Worm (Caenorhabditis elegans) whole organism, L3 larva: ENCODE data around the gene nas-7.

Experiments used
- R02D3.7 ChIP-seq: fragments of 150-350 bp; optimal IDR thresholded peaks from 2 replicates; lab custom pipeline; 2014; ENCODE audit warnings: missing biosample characterization, missing genetic modification characterization
- ZK546.5 ChIP-seq: sonication (generic microtip); optimal IDR thresholded peaks from 2 replicates; lab custom pipeline; 2017; ENCODE audit warnings: missing biosample characterization, missing genetic modification characterization
- aly-2 ChIP-seq: fragments of 150-350 bp; optimal IDR thresholded peaks from 2 replicates; lab custom pipeline; 2014; ENCODE audit warnings: missing biosample characterization, missing genetic modification characterization
- ama-1 ChIP-seq: fragments of 150-350 bp; optimal IDR thresholded peaks from 2 replicates; lab custom pipeline; 2018
- ceh-16 ChIP-seq: sonication (generic microtip); optimal IDR thresholded peaks from 2 replicates; lab custom pipeline; 2017; ENCODE audit warnings: missing biosample characterization, missing genetic modification characterization
- ceh-28 ChIP-seq: fragments of 150-350 bp; optimal IDR thresholded peaks from 2 replicates; lab custom pipeline; 2014; ENCODE audit warnings: missing biosample characterization, missing genetic modification reagents, missing genetic modification characterization
- ceh-82 ChIP-seq: fragments of 150-350 bp; optimal IDR thresholded peaks from 2 replicates; lab custom pipeline; 2014; ENCODE audit warnings: missing biosample characterization, missing genetic modification characterization
- ceh-9 ChIP-seq: sonication (generic microtip); optimal IDR thresholded peaks from 2 replicates; lab custom pipeline; 2018; ENCODE audit warnings: missing biosample characterization, missing genetic modification characterization
- daf-12 ChIP-seq: fragments of 150-350 bp; optimal IDR thresholded peaks from 2 replicates; lab custom pipeline; 2014; ENCODE audit warnings: missing biosample characterization, missing genetic modification reagents, missing genetic modification characterization
- egl-27 ChIP-seq: sonication (generic microtip); optimal IDR thresholded peaks from 4 replicates; lab custom pipeline; 2017; ENCODE audit warnings: missing biosample characterization, missing genetic modification reagents, missing genetic modification characterization
- egl-5 ChIP-seq: fragments of 150-350 bp; optimal IDR thresholded peaks from 2 replicates; lab custom pipeline; 2017; ENCODE audit warnings: missing biosample characterization, missing genetic modification reagents, missing genetic modification characterization, inconsistent platforms
- elt-1 ChIP-seq: fragments of 150-350 bp; optimal IDR thresholded peaks from 2 replicates; lab custom pipeline; 2014; ENCODE audit warnings: missing biosample characterization, missing genetic modification characterization
- elt-2 ChIP-seq: sonication (generic microtip); optimal IDR thresholded peaks from 2 replicates; lab custom pipeline; 2016; ENCODE audit warnings: missing genetic modification reagents, mild to moderate bottlenecking, missing genetic modification characterization, missing compliant biosample characterization
- elt-3 ChIP-seq, 3 experiments: fragments of 150-350 bp in 1 of 3; sonication (generic microtip) in 2 of 3; optimal IDR thresholded peaks; 2 replicates in 2 of 3; 4 replicates in 1 of 3; lab custom pipeline; 2014 to 2017; ENCODE audit warnings: missing biosample characterization in 3 of 3, missing genetic modification characterization in 3 of 3
- eor-1 ChIP-seq, 2 experiments: fragments of 150-350 bp; optimal IDR thresholded peaks; 2 replicates each; lab custom pipeline; 2014 to 2018; ENCODE audit warnings: missing biosample characterization in 2 of 2, missing genetic modification characterization in 2 of 2
- fkh-10 ChIP-seq: sonication (generic microtip); optimal IDR thresholded peaks from 2 replicates; lab custom pipeline; 2017; ENCODE audit warnings: missing biosample characterization, missing genetic modification reagents, missing genetic modification characterization
- fkh-2 ChIP-seq: fragments of 150-350 bp; optimal IDR thresholded peaks from 2 replicates; lab custom pipeline; 2014; ENCODE audit warnings: missing biosample characterization, missing genetic modification reagents, missing genetic modification characterization
- fos-1 ChIP-seq: fragments of 150-350 bp; optimal IDR thresholded peaks from 2 replicates; lab custom pipeline; 2014; ENCODE audit warnings: missing biosample characterization, missing genetic modification characterization
- hmg-11 ChIP-seq: sonication (generic microtip); optimal IDR thresholded peaks from 2 replicates; lab custom pipeline; 2016; ENCODE audit warnings: missing genetic modification characterization, missing compliant biosample characterization
- jun-1 ChIP-seq: fragments of 150-350 bp; optimal IDR thresholded peaks from 2 replicates; lab custom pipeline; 2014; ENCODE audit warnings: missing biosample characterization, missing genetic modification reagents, missing genetic modification characterization
- lin-39 ChIP-seq: fragments of 150-350 bp; optimal IDR thresholded peaks from 2 replicates; lab custom pipeline; 2018; ENCODE audit warnings: missing biosample characterization, missing genetic modification reagents, missing genetic modification characterization
- mdl-1 ChIP-seq: fragments of 150-350 bp; optimal IDR thresholded peaks from 2 replicates; lab custom pipeline; 2014; ENCODE audit warnings: missing biosample characterization, missing genetic modification characterization
- mml-1 ChIP-seq: fragments of 150-350 bp; sonication (generic microtip); optimal IDR thresholded peaks from 3 replicates; lab custom pipeline; 2014; ENCODE audit warnings: missing biosample characterization, missing genetic modification characterization
- nfya-1 ChIP-seq: sonication (generic microtip); optimal IDR thresholded peaks from 2 replicates; lab custom pipeline; 2017; ENCODE audit warnings: missing genetic modification characterization, mild to moderate bottlenecking, missing compliant biosample characterization, antibody characterized with exemption, moderate library complexity; ENCODE audit not compliant: insufficient read depth
- nhr-11 ChIP-seq: fragments of 150-350 bp; optimal IDR thresholded peaks from 2 replicates; lab custom pipeline; 2014; ENCODE audit warnings: missing biosample characterization, missing genetic modification characterization
- nhr-23 ChIP-seq: fragments of 150-350 bp; optimal IDR thresholded peaks from 2 replicates; lab custom pipeline; 2014; ENCODE audit warnings: missing biosample characterization, missing genetic modification reagents, missing genetic modification characterization
- nhr-237 ChIP-seq: fragments of 150-350 bp; optimal IDR thresholded peaks from 2 replicates; lab custom pipeline; 2014; ENCODE audit warnings: missing biosample characterization, missing genetic modification characterization
- nhr-25 ChIP-seq: sonication (generic microtip); optimal IDR thresholded peaks from 2 replicates; lab custom pipeline; 2017; ENCODE audit warnings: missing biosample characterization, missing genetic modification characterization
- nhr-28 ChIP-seq: fragments of 150-350 bp; optimal IDR thresholded peaks from 2 replicates; lab custom pipeline; 2014; ENCODE audit warnings: missing biosample characterization, missing genetic modification characterization
- nhr-43 ChIP-seq: sonication (generic microtip); optimal IDR thresholded peaks from 2 replicates; lab custom pipeline; 2016; ENCODE audit warnings: mild to moderate bottlenecking, missing genetic modification characterization, missing compliant biosample characterization; ENCODE audit not compliant: poor library complexity, severe bottlenecking
- nhr-76 ChIP-seq: fragments of 150-350 bp; sonication (generic microtip); optimal IDR thresholded peaks from 5 replicates; lab custom pipeline; 2014; ENCODE audit warnings: missing biosample characterization, missing genetic modification characterization
- pha-4 ChIP-seq: fragments of 150-350 bp; optimal IDR thresholded peaks from 2 replicates; lab custom pipeline; 2014; ENCODE audit warnings: missing biosample characterization, missing genetic modification reagents, missing genetic modification characterization
- snpc-4 ChIP-seq: fragments of 150-350 bp; optimal IDR thresholded peaks from 2 replicates; lab custom pipeline; 2014; ENCODE audit warnings: missing biosample characterization, missing genetic modification characterization
- unc-39 ChIP-seq: sonication (generic microtip); optimal IDR thresholded peaks from 4 replicates; lab custom pipeline; 2017; ENCODE audit warnings: missing biosample characterization, missing genetic modification characterization
- unc-62 ChIP-seq: fragments of 150-350 bp; sonication (generic microtip); optimal IDR thresholded peaks from 4 replicates; lab custom pipeline; 2014; ENCODE audit warnings: missing biosample characterization, missing genetic modification reagents, missing genetic modification characterization
- ztf-11 ChIP-seq: fragments of 150-350 bp; optimal IDR thresholded peaks from 2 replicates; lab custom pipeline; 2014; ENCODE audit warnings: missing biosample characterization, missing genetic modification characterization

The nas-7 gene

DNA sequence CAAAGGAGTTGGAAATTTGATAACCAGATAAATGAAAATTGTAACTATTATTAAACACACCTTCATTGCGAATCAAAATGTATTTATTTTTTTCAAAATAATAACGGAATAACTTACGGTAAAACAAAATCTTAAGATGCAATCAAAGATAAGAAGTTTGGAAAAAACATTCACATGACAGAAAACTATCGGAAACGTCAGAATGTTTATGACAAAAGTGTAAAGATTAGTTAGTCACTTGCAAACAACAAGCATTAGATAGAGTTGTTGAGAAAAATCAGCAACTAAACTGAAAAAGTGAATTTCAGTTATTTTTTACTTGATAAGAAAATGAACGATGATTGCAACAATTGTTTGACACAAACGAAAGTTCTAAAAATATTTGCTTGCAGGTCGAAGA lies 17.6 kb upstream of the nas-7 start:
- no peak for TF ChIP-seq nhr-25
- TF ChIP-seq snpc-4 (tag; lab: Kevin White, UChicago), result no peak
- TF ChIP-seq nhr-23 (tag; lab: Kevin White, UChicago), result no peak
- no peak for TF ChIP-seq ama-1 (lab: Kevin White, UChicago)
- TF ChIP-seq elt-2 (tag; lab: Kevin White, UChicago), result peak; percentile 73
- TF ChIP-seq mdl-1 (tag; lab: Kevin White, UChicago), result no peak
- TF ChIP-seq nhr-237 (tag; lab: Kevin White, UChicago), result no peak
- no peak for TF ChIP-seq egl-27 (tag; lab: Kevin White, UChicago)

- peak; percentile 27 for TF ChIP-seq lin-39
- no peak for TF ChIP-seq eor-1 (tag; optimal IDR thresholded peaks at IDR 0.05; lab: Kevin White, UChicago)
Observed at ce11 chrII:7419563-7419962, 17.0 kb upstream of the nas-7 start.

DNA sequence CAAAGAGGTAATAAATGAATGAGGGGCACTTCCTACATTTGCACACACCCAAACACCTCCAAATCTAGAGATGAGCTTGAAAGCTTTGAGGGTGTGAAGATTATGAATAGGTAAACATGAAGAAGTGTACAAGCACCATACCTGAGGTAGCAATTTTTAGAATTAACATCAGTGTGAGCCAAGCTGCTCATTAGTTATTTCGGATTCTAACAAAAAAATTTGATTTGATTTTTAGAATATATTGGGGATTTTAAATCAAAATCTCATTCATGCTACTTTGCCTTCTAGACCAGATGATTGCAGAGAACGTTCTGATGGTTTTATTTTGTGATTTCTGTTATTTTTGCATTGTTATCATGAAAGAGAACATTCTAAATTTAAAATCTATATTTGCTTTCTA lies 11.2 kb upstream of the nas-7 start:
- TF ChIP-seq nhr-23 (tag; lab: Kevin White, UChicago) (no peak), egl-5 (tag; lab: Kevin White, UChicago) (no peak), fkh-10 (GFP tag; lab: Kevin White, UChicago) (no peak), R02D3.7 (tag; lab: Kevin White, UChicago) (no peak), ZK546.5 (tag; lab: Kevin White, UChicago) (no peak), elt-2 (tag; lab: Kevin White, UChicago) (no peak), ceh-82 (no peak), nfya-1 (tag; lab: Kevin White, UChicago) (no peak), fkh-2 (tag; lab: Kevin White, UChicago) (no peak), elt-1 (no peak), ceh-28 (tag; lab: Kevin White, UChicago) (no peak), fos-1 (no peak), nhr-43 (tag; lab: Kevin White, UChicago) (no peak), daf-12 (tag; lab: Kevin White, UChicago) (no peak)

- TF ChIP-seq ceh-82, result no peak
- TF ChIP-seq egl-5 (tag; lab: Kevin White, UChicago), result no peak
- peak; percentile 44 for TF ChIP-seq nhr-43 (tag; lab: Kevin White, UChicago)
- peak in 2 of 3 experiments; percentile 57 to 83 for TF ChIP-seq elt-3 (tag; optimal IDR thresholded peaks at IDR 0.05; lab: Kevin White, UChicago)
- TF ChIP-seq nhr-23 (tag; lab: Kevin White, UChicago), result peak; percentile 31
- peak; percentile 43 for TF ChIP-seq nhr-25
- TF ChIP-seq, all 47 proteins: peak for 4
Observed at ce11 chrII:7413275-7413674, 10.8 kb upstream of the nas-7 start.

DNA sequence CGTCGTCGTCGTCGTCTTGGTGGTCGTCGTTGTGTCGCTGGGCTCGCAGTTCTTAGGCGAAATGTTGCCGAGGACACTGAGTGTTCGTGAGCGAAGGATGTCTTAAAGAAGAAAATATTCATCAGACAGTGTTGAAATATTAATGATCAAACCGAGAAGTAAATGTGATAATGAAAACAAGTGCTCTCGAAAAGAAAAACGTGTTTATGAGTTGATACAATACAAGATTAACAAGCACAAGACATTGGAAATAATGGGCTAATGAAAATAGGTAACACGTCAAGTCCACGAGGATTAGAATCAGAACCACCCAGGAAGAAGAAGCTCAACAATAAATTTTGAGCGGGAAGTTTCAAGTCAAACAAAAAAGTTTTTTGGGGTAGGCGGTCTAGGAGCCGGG lies 9.4 kb upstream of the nas-7 start, which contains the start of gene K02A2.5:
K02A2.5 (minus strand) TSS at position 101 of the 400 bp plus-strand sequence.
- TF ChIP-seq egl-5 (tag; lab: Kevin White, UChicago) (no peak), ceh-16 (no peak), elt-1 (no peak), nfya-1 (tag; lab: Kevin White, UChicago) (no peak), fkh-10 (GFP tag; lab: Kevin White, UChicago) (no peak), elt-2 (tag; lab: Kevin White, UChicago) (no peak), jun-1 (tag; lab: Kevin White, UChicago) (no peak), snpc-4 (tag; lab: Kevin White, UChicago) (no peak), pha-4 (tag; lab: Kevin White, UChicago) (no peak), ztf-11 (tag; lab: Kevin White, UChicago) (no peak), unc-62 (GFP tag; lab: Kevin White, UChicago) (no peak), nhr-28 (tag; lab: Kevin White, UChicago) (no peak), nhr-11 (no peak), nhr-23 (tag; lab: Kevin White, UChicago) (no peak), nhr-43 (tag; lab: Kevin White, UChicago) (no peak), elt-3 (tag; optimal IDR thresholded peaks at IDR 0.05; lab: Kevin White, UChicago) (no peak), nhr-237 (tag; lab: Kevin White, UChicago) (no peak)

ce11 chrII:7408192-7408591 lies 5.7 kb upstream of the nas-7 start, which contains the start of gene srd-55:
Gene srd-55 (plus strand): TSS chrII:7408492.
- no peak for TF ChIP-seq ama-1 (lab: Kevin White, UChicago)
- TF ChIP-seq eor-1 (tag; optimal IDR thresholded peaks at IDR 0.05; lab: Kevin White, UChicago), result no peak
- TF ChIP-seq jun-1 (tag; lab: Kevin White, UChicago), result no peak
- no peak for TF ChIP-seq egl-27 (tag; lab: Kevin White, UChicago)
- no peak for TF ChIP-seq ceh-16
- TF ChIP-seq elt-2 (tag; lab: Kevin White, UChicago), result no peak
- no peak for TF ChIP-seq mml-1 (tag; lab: Kevin White, UChicago)
- TF ChIP-seq aly-2, result no peak
- TF ChIP-seq nhr-76, result no peak
- TF ChIP-seq nhr-28 (tag; lab: Kevin White, UChicago), result no peak
- no peak for TF ChIP-seq lin-39
- TF ChIP-seq unc-39, result no peak
- TF ChIP-seq hmg-11 (tag; lab: Kevin White, UChicago), result no peak
- no peak for TF ChIP-seq ceh-82
- TF ChIP-seq snpc-4 (tag; lab: Kevin White, UChicago), result no peak
- TF ChIP-seq ceh-9, result no peak
